Fruit fly (Drosophila melanogaster): ENCODE data around the gene Cpr65Ax1.

dm6 chr3L:6192822-6193555, 45.2 kb upstream of the Cpr65Ax1 start, which contains the start of the genes Sf3b6 and Tnpo:
- TF ChIP-seq CG8478 (optimal IDR thresholded peaks at IDR 0.05), result no peak
- TF ChIP-seq psq (optimal IDR thresholded peaks at IDR 0.05), result no peak
- TF ChIP-seq pan (optimal IDR thresholded peaks at IDR 0.05), result no peak
- TF ChIP-seq usp (GFP tag; optimal IDR thresholded peaks at IDR 0.05), result no peak
- TF ChIP-seq EcR (GFP tag; optimal IDR thresholded peaks at IDR 0.05), result no peak
